Fruit fly (Drosophila melanogaster): Measurements from ENCODE around the gene CecC.

The CecC gene

dm6 chr3R:30258991-30259351 is 42.7 kb downstream of the CecC start (continued):
- TF ChIP-seq CG16779 (tag; optimal IDR thresholded peaks at IDR 0.05) (peak; percentile 88), CG31627 (GFP tag; optimal IDR thresholded peaks at IDR 0.05) (peak; percentile 91), Lpt (GFP tag; optimal IDR thresholded peaks at IDR 0.05) (peak; percentile 52), Smox (GFP tag; optimal IDR thresholded peaks at IDR 0.05) (peak; percentile 88), OdsH (GFP tag; optimal IDR thresholded peaks at IDR 0.05) (peak; percentile 89), svp (GFP tag) (peak; percentile 98), Eip75B (GFP tag; optimal IDR thresholded peaks at IDR 0.05) (peak; percentile 94), acj6 (GFP tag; optimal IDR thresholded peaks at IDR 0.05) (peak; percentile 92), CG3919 (GFP tag; optimal IDR thresholded peaks at IDR 0.05) (peak; percentile 93), lz (GFP tag; optimal IDR thresholded peaks at IDR 0.05) (peak; percentile 95), CG8632 (GFP tag; optimal IDR thresholded peaks at IDR 0.05) (peak; percentile 94), achi (GFP tag; optimal IDR thresholded peaks at IDR 0.05) (peak; percentile 91), eg (GFP tag; IDR thresholded peaks at IDR 0.05) (peak; percentile 76), Eip78C (GFP tag) (peak; percentile 100), CG7368 (GFP tag; optimal IDR thresholded peaks at IDR 0.05) (peak; percentile 87), CG34406 (GFP tag; optimal IDR thresholded peaks at IDR 0.05) (peak; percentile 88), cyc (GFP tag; optimal IDR thresholded peaks at IDR 0.05) (peak; percentile 90), CG32006 (GFP tag; optimal IDR thresholded peaks at IDR 0.05) (peak; percentile 84), Gug (GFP tag; IDR thresholded peaks at IDR 0.05) (peak; percentile 70)

DNA sequence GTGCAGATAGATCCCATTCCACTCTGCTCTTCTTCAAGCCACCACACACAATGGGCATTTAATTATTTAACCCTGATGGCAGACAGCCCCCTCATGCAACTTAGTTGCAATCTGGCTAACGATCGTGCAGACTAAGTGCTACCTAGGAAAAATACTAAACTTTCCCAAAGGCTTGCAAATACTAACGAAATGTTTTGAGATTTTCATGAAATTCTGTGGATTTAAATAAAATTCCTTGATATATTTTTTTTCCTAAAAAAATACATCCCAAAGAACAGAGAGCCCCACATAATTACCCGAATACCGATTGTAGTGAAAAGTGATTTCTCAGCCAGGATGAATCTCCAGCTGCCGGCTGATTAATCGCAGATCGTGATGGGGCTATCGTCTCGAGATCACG is 43.3 kb downstream of the CecC start:
- TF ChIP-seq salr (GFP tag; optimal IDR thresholded peaks at IDR 0.05) (peak in 1 of 2 experiments; percentile 67), Met (GFP tag; optimal IDR thresholded peaks at IDR 0.05) (peak; percentile 31), fd85E (GFP tag; optimal IDR thresholded peaks at IDR 0.05) (no peak), topi (GFP tag; optimal IDR thresholded peaks at IDR 0.05) (no peak), CG10631 (GFP tag; optimal IDR thresholded peaks at IDR 0.05) (peak; percentile 72), Eip78C (GFP tag) (peak; percentile 78), CG9139 (GFP tag; optimal IDR thresholded peaks at IDR 0.05) (peak; percentile 43), CG11902 (GFP tag; optimal IDR thresholded peaks at IDR 0.05) (no peak), fd59A (GFP tag; optimal IDR thresholded peaks at IDR 0.05) (peak; percentile 75), Hr4 (GFP tag; optimal IDR thresholded peaks at IDR 0.05) (peak; percentile 21), dsx (GFP tag; optimal IDR thresholded peaks at IDR 0.05; ENCODE audit: poor library complexity, severe bottlenecking) (peak; percentile 100), CG34406 (GFP tag; optimal IDR thresholded peaks at IDR 0.05) (peak; percentile 17), CG32006 (GFP tag; optimal IDR thresholded peaks at IDR 0.05) (no peak), CG6792 (GFP tag; optimal IDR thresholded peaks at IDR 0.05) (peak; percentile 15), CG31627 (GFP tag; optimal IDR thresholded peaks at IDR 0.05) (no peak), acj6 (GFP tag; optimal IDR thresholded peaks at IDR 0.05) (peak; percentile 24), Sox102F (GFP tag; optimal IDR thresholded peaks at IDR 0.05) (no peak), net (GFP tag; optimal IDR thresholded peaks at IDR 0.05) (peak; percentile 35), CG6163 (GFP tag; IDR thresholded peaks at IDR 0.05) (peak; percentile 64), Lpt (GFP tag; optimal IDR thresholded peaks at IDR 0.05) (no peak), ss (GFP tag; optimal IDR thresholded peaks at IDR 0.05) (peak in 1 of 2 experiments; percentile 45), CG10669 (GFP tag; optimal IDR thresholded peaks at IDR 0.05) (peak; percentile 87), Eip75B (GFP tag; optimal IDR thresholded peaks at IDR 0.05) (peak; percentile 44), achi (GFP tag; optimal IDR thresholded peaks at IDR 0.05) (peak; percentile 49), CG3919 (GFP tag; optimal IDR thresholded peaks at IDR 0.05) (peak; percentile 66), CG6854 (GFP tag; optimal IDR thresholded peaks at IDR 0.05) (no peak), dac (GFP tag; optimal IDR thresholded peaks at IDR 0.05) (no peak), CG7368 (GFP tag; optimal IDR thresholded peaks at IDR 0.05) (peak; percentile 19), spab (GFP tag; optimal IDR thresholded peaks at IDR 0.05) (peak; percentile 69), Blimp-1 (GFP tag; optimal IDR thresholded peaks at IDR 0.05) (no peak), CG1621 (tag; optimal IDR thresholded peaks at IDR 0.05) (peak; percentile 66), OdsH (GFP tag; optimal IDR thresholded peaks at IDR 0.05) (peak; percentile 40), pdm3 (GFP tag; optimal IDR thresholded peaks at IDR 0.05) (peak; percentile 42), lz (GFP tag; optimal IDR thresholded peaks at IDR 0.05) (no peak), Sox14 (GFP tag; optimal IDR thresholded peaks at IDR 0.05) (peak; percentile 37), svp (GFP tag) (no peak), CG3032 (tag; optimal IDR thresholded peaks at IDR 0.05) (peak; percentile 82), CG6808 (GFP tag; optimal IDR thresholded peaks at IDR 0.05) (peak; percentile 67), CG8319 (GFP tag; optimal IDR thresholded peaks at IDR 0.05) (peak; percentile 36), CG11294 (GFP tag; IDR thresholded peaks at IDR 0.05) (no peak), Hr39 (GFP tag; optimal IDR thresholded peaks at IDR 0.05) (no peak), Ets96B (tag; optimal IDR thresholded peaks at IDR 0.05) (peak; percentile 85), CG8119 (GFP tag; IDR thresholded peaks at IDR 0.05) (peak; percentile 33; the same call in 2 of the 3 replicates)

All from whole organism, prepupa.